Fruit fly (Drosophila melanogaster) whole organism, pupa: ENCODE measurements around the gene CG14435.

ENCODE experiments used
- CG10348 ChIP-seq: fragments of 200-800 bp; sonication (Bioruptor generic); IDR thresholded peaks from 2 replicates; pipeline ENCODE4 v1.3.6; 2022; ENCODE audit warnings: missing biosample characterization, missing genetic modification characterization
- CG12605 ChIP-seq: fragments of 200-800 bp; sonication (Bioruptor generic); IDR thresholded peaks from 2 replicates; pipeline ENCODE4 v1.3.6; 2022; ENCODE audit warnings: missing biosample characterization, missing genetic modification characterization
- CG13204 ChIP-seq: fragments of 200-800 bp; sonication (Bioruptor generic); optimal IDR thresholded peaks from 2 replicates; lab custom pipeline; 2018; ENCODE audit warnings: missing biosample characterization, mild to moderate bottlenecking, missing genetic modification characterization, moderate library complexity
- CG14655 ChIP-seq: fragments of 200-800 bp; sonication (Bioruptor generic); optimal IDR thresholded peaks from 3 replicates; lab custom pipeline; 2017; ENCODE audit warnings: mild to moderate bottlenecking, missing biosample characterization, missing genetic modification reagents, missing genetic modification characterization
- CG15710 ChIP-seq: fragments of 200-800 bp; sonication (Bioruptor generic); optimal IDR thresholded peaks from 2 replicates; lab custom pipeline; 2018; ENCODE audit warnings: missing biosample characterization, mild to moderate bottlenecking, missing genetic modification characterization, moderate library complexity
- CG17806 ChIP-seq: fragments of 200-800 bp; sonication (Bioruptor generic); optimal IDR thresholded peaks from 2 replicates; lab custom pipeline; 2018; ENCODE audit warnings: missing biosample characterization, mild to moderate bottlenecking, missing genetic modification characterization, moderate library complexity
- CG32121 ChIP-seq: fragments of 200-800 bp; sonication (Bioruptor generic); IDR thresholded peaks from 2 replicates; pipeline ENCODE4 v1.3.6; 2022; ENCODE audit warnings: missing biosample characterization, missing genetic modification characterization
- CG34367 ChIP-seq: fragments of 200-800 bp; sonication (Bioruptor generic); optimal IDR thresholded peaks from 2 replicates; lab custom pipeline; 2018; ENCODE audit warnings: missing biosample characterization, mild to moderate bottlenecking, missing genetic modification characterization
- CG4496 ChIP-seq: fragments of 200-800 bp; sonication (Bioruptor generic); IDR thresholded peaks from 3 replicates; pipeline ENCODE4 v1.3.6; 2022; ENCODE audit warnings: missing biosample characterization, missing genetic modification characterization
- CG8159 ChIP-seq: fragments of 200-800 bp; sonication (Bioruptor generic); optimal IDR thresholded peaks from 3 replicates; lab custom pipeline; 2018; ENCODE audit warnings: missing biosample characterization, mild to moderate bottlenecking, missing genetic modification characterization, moderate library complexity
- CG8301 ChIP-seq: fragments of 200-800 bp; sonication (Bioruptor generic); optimal IDR thresholded peaks from 2 replicates; lab custom pipeline; 2018; ENCODE audit warnings: missing biosample characterization, mild to moderate bottlenecking, missing genetic modification characterization
- CG9948 ChIP-seq: fragments of 200-800 bp; sonication (Bioruptor generic); optimal IDR thresholded peaks from 2 replicates; lab custom pipeline; 2018; ENCODE audit warnings: missing biosample characterization, mild to moderate bottlenecking, missing genetic modification characterization, moderate library complexity
- D1 ChIP-seq: fragments of 200-800 bp; sonication (Bioruptor generic); optimal IDR thresholded peaks from 2 replicates; lab custom pipeline; 2018; ENCODE audit warnings: missing biosample characterization, mild to moderate bottlenecking, missing genetic modification characterization, moderate library complexity
- EcR ChIP-seq: fragments of 200-800 bp; sonication (Bioruptor generic); optimal IDR thresholded peaks from 3 replicates; lab custom pipeline; 2019; ENCODE audit warnings: missing biosample characterization, missing genetic modification characterization, mild to moderate bottlenecking, moderate library complexity, missing genetic modification reagents
- Ets98B ChIP-seq: fragments of 200-800 bp; sonication (Bioruptor generic); IDR thresholded peaks from 2 replicates; pipeline ENCODE4 v1.3.6; 2022; ENCODE audit warnings: missing biosample characterization, missing genetic modification characterization
- Pif1A ChIP-seq: fragments of 200-800 bp; sonication (Bioruptor generic); optimal IDR thresholded peaks from 3 replicates; lab custom pipeline; 2016; ENCODE audit warnings: missing biosample characterization, missing genetic modification characterization
- Pif1B ChIP-seq: fragments of 200-800 bp; sonication (Bioruptor generic); optimal IDR thresholded peaks from 3 replicates; lab custom pipeline; 2016; ENCODE audit warnings: missing biosample characterization, missing genetic modification characterization
- Snoo ChIP-seq: fragments of 200-800 bp; sonication (Bioruptor generic); optimal IDR thresholded peaks from 3 replicates; lab custom pipeline; 2017; ENCODE audit warnings: missing biosample characterization, mild to moderate bottlenecking, missing genetic modification characterization, inconsistent platforms
- fd96Ca ChIP-seq: fragments of 200-800 bp; sonication (Bioruptor generic); IDR thresholded peaks from 3 replicates; pipeline ENCODE4 v1.3.6; 2022; ENCODE audit warnings: missing biosample characterization, missing genetic modification characterization
- gl ChIP-seq: fragments of 200-800 bp; sonication (Bioruptor generic); optimal IDR thresholded peaks from 2 replicates; lab custom pipeline; 2018; ENCODE audit warnings: missing biosample characterization, mild to moderate bottlenecking, missing genetic modification characterization
- rn ChIP-seq: fragments of 200-800 bp; sonication (Bioruptor generic); IDR thresholded peaks from 2 replicates; pipeline ENCODE4 v1.3.6; 2022; ENCODE audit warnings: missing biosample characterization, missing genetic modification characterization

CG14435 gene

DNA sequence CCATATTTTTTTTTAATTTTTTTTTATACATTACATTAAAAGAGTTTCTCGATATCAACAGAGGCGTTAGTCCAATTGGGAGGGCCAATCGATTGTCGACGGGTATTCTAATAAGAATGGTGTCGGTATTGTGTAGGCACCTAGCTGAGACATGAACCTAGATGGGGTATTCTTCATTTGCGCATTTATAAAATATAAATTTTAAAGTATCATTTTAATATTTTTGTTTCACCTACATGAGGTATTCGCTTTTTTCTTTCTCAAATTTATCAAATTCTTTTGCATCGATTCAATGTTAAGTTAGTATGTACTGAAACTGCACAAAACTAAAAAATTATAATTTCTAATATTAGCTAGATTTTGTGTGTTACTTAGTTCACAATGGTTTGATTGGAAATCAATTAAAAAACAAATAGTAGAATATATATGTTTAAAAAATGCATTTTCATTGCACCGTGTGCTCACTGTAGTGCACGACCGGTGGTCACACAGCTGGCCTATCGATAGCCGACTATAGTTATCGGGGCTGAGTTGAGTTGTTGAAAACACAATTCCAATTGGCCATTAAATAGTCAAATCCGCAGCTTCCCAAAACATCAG lies at the start of gene CG14435, which contains the start of gene Tmf:
TSS of gene CG14435 (minus strand) at position 81 of the 600 bp plus-strand sequence.
TSS of gene Tmf (plus strand) at position 501 of the 600 bp plus-strand sequence.
- TF ChIP-seq gl (peak; percentile 40), CG32121 (GFP tag; lab: Robert Waterston, UW) (peak; percentile 68), CG17806 (tag; lab: Kevin White, UChicago) (peak; percentile 68), CG12605 (GFP tag; lab: Robert Waterston, UW) (no peak), Pif1A (GFP tag; lab: Kevin White, UChicago) (peak; percentile 55), CG8301 (peak; percentile 66), CG14655 (peak; percentile 82), fd96Ca (GFP tag; lab: Robert Waterston, UW) (0 out of 3 replicates have a peak, but pooled peaks have one; percentile 50), CG4496 (peak; percentile 82), Pif1B (GFP tag; lab: Kevin White, UChicago) (no peak), CG13204 (no peak), CG15710 (tag; lab: Kevin White, UChicago) (peak; percentile 80), Ets98B (GFP tag; lab: Robert Waterston, UW) (peak; percentile 73), CG10348 (GFP tag; lab: Robert Waterston, UW) (peak; percentile 55; the same call in 1 of the 2 replicates), CG9948 (tag; lab: Kevin White, UChicago) (peak; percentile 71), EcR (GFP tag; lab: Kevin White, UChicago) (no peak), Snoo (peak; percentile 67), CG34367 (tag; lab: Kevin White, UChicago) (peak; percentile 65), rn (GFP tag; lab: Robert Waterston, UW) (peak; percentile 39), CG8159 (tag; lab: Kevin White, UChicago) (peak; percentile 83)
- TF ChIP-seq, all 21 proteins: peak for 16

DNA sequence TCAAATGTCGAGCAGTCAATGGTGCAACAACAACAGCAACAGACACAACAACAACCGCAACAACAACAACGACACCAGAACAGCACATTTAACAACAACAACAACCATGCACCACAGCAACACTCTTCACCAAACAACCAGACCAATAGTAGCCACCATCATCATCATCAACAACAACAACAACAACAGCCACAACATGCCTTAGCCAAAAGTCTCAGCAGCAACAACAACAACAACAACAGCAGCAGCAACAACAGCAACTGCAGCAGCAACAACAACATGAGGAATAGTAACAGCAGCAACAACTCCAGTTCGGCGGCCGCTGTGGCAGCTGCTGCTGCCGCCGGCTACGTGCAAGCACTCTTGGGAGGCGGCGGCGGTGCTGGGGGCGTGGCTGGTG lies 32.6 kb upstream of the CG14435 start:
- TF ChIP-seq fd96Ca (GFP tag; lab: Robert Waterston, UW), result no peak
- no peak for TF ChIP-seq CG8301
- no peak for TF ChIP-seq Ets98B (GFP tag; lab: Robert Waterston, UW)
- peak; percentile 3 for TF ChIP-seq CG13204

dm6 chrX:6875773-6876172 lies 32.1 kb upstream of the CG14435 start:
- TF ChIP-seq rn (GFP tag; lab: Robert Waterston, UW) (no peak), CG4496 (no peak)

- no peak for TF ChIP-seq CG4496
- peak; percentile 3 for TF ChIP-seq CG15710 (tag; lab: Kevin White, UChicago)
- peak; percentile 3 for TF ChIP-seq EcR (GFP tag; lab: Kevin White, UChicago)
- TF ChIP-seq, all 21 proteins: peak for 2
Measured at dm6 chrX:6874918-6875454, 31.3 kb upstream of the CG14435 start.

DNA sequence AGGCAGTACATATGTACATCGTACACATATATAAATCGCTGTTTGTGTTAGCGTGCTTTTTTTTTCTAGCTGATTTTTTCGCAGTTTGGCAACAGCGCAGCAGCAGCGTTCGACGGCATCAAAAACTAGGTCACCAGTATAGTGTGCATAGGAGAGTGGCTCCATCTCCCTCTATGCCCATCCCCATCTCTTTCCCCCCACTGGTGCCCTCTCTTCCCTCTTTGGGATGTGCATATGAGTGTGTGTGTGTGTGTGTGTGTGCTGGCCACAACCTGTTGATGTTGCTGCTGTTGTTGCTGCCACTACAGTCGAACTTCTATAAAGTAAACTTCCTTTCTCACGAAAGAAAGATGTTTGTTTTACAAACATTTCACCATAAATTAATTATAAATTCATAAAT lies 28.0 kb upstream of the CG14435 start:
- TF ChIP-seq CG10348 (GFP tag; lab: Robert Waterston, UW) (no peak), CG12605 (GFP tag; lab: Robert Waterston, UW) (0 out of 2 replicates have a peak, but pooled peaks have one; percentile 17)
- TF ChIP-seq, all 21 proteins: peak for 1

dm6 chrX:6869770-6870404 lies 26.2 kb upstream of the CG14435 start:
- no peak for TF ChIP-seq Pif1B (GFP tag; lab: Kevin White, UChicago)
- TF ChIP-seq Ets98B (GFP tag; lab: Robert Waterston, UW), result no peak
- TF ChIP-seq rn (GFP tag; lab: Robert Waterston, UW), result no peak
- no peak for TF ChIP-seq D1
- TF ChIP-seq CG34367 (tag; lab: Kevin White, UChicago), result no peak
- TF ChIP-seq, all 21 proteins: peak for 0

- 0 out of 3 replicates have a peak, but pooled peaks have one; percentile 10 for TF ChIP-seq CG4496
- TF ChIP-seq rn (GFP tag; lab: Robert Waterston, UW), result no peak
Measured at dm6 chrX:6868629-6869579, 25.2 kb upstream of the CG14435 start.
